Worm (Caenorhabditis elegans): ENCODE results near the gene K01A6.5.

DNA sequence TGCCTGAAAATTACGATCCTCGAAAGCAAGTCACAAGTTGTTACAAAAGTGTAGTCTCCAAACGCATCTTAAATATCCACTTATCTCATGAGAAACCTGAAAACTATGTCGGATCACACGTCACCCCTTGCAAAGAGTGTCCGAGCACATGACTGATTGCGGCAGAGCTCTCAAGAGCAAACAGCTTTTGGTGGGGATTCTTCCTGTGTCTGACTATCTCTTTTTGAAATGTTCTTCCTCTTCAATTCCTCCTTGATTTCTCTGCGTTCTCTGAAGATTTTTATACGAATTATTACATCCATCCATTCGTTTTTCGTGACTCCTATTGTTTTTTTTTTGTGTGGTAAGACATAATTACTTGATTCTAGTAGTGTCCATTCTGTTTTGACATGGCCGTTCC, 6.3 kb downstream of the K01A6.5 start, which contains the start of gene T12A7.6:
- TF ChIP-seq pqm-1 (tag; optimal IDR thresholded peaks at IDR 0.05) (no peak), pag-3 (tag; optimal IDR thresholded peaks at IDR 0.05; ENCODE audit: borderline replicate concordance) (no peak), ama-1 (optimal IDR thresholded peaks at IDR 0.05) (no peak), lin-11 (tag; optimal IDR thresholded peaks at IDR 0.05) (no peak), ceh-22 (tag; optimal IDR thresholded peaks at IDR 0.05) (no peak), elt-4 (tag; optimal IDR thresholded peaks at IDR 0.05) (no peak)

Measured in whole organism, late embryonic.